Worm (Caenorhabditis elegans): ENCODE data around the gene F31A3.3.
A peak's percentile ranks its signal among the peaks of the same experiment; 100 is the strongest.

Gene F31A3.3

ce11 chrX:17504447-17504846 is 29.4 kb downstream of the F31A3.3 start (continued):
- TF ChIP-seq mep-1 (tag; optimal IDR thresholded peaks at IDR 0.05) (no peak), madf-9 (GFP tag; conservative IDR thresholded peaks at IDR 0.05) (no peak), lin-29 (GFP tag; IDR thresholded peaks at IDR 0.05) (no peak), saeg-2 (GFP tag; IDR thresholded peaks at IDR 0.05) (no peak), F44E2.7 (GFP tag; IDR thresholded peaks at IDR 0.05) (no peak), tra-1 (GFP tag; IDR thresholded peaks at IDR 0.05) (no peak), fos-1 (tag; optimal IDR thresholded peaks at IDR 0.05) (no peak), madf-5 (GFP tag; IDR thresholded peaks at IDR 0.05) (no peak), mxl-2 (GFP tag; conservative IDR thresholded peaks at IDR 0.05) (no peak), fkh-10 (GFP tag; optimal IDR thresholded peaks at IDR 0.05) (no peak), nhr-28 (tag; optimal IDR thresholded peaks at IDR 0.05) (peak; percentile 89), T26A8.4 (GFP tag; IDR thresholded peaks at IDR 0.05) (no peak), snpc-4 (tag; optimal IDR thresholded peaks at IDR 0.05) (no peak), D1046.2 (GFP tag; IDR thresholded peaks at IDR 0.05) (no peak), F26F4.8 (GFP tag; conservative IDR thresholded peaks at IDR 0.05) (no peak), mdl-1 (tag; optimal IDR thresholded peaks at IDR 0.05) (peak in 1 of 2 experiments; percentile 63), hlh-11 (tag; optimal IDR thresholded peaks at IDR 0.05) (peak; percentile 74), mdt-29 (GFP tag; IDR thresholded peaks at IDR 0.05) (no peak), daf-16 (GFP tag; optimal IDR thresholded peaks at IDR 0.05) (peak in 1 of 2 experiments; percentile 34), daf-16 (tag; optimal IDR thresholded peaks at IDR 0.05) (peak; percentile 64)

DNA sequence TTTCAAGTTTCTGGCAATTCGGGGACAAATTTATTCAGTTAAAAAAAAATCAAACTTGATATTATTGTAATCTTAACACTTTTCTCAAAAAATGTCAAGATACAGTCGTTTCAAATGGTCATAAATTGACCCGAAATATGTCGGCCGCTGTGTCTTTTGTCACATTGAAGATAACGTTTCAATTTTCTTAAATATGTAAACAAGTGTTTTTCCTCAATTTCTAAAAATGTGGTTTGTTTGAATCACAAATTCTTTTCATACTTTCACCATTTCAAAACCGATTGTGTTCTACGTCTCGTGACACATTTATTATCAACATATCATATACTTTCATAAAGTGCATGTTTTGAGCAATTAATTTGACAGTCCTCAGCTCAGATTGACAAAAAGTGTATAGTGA is 31.6 kb downstream of the F31A3.3 start:
- TF ChIP-seq T20F7.1 (GFP tag; optimal IDR thresholded peaks at IDR 0.05) (peak; percentile 5), attf-4 (tag; optimal IDR thresholded peaks at IDR 0.05) (no peak), dmd-6 (GFP tag; IDR thresholded peaks at IDR 0.05) (peak; percentile 39; the same call in 1 of the 2 replicates), daf-16 (GFP tag; optimal IDR thresholded peaks at IDR 0.05) (no peak), daf-16 (tag; optimal IDR thresholded peaks at IDR 0.05) (peak; percentile 93), nhr-28 (tag; optimal IDR thresholded peaks at IDR 0.05) (peak; percentile 46), dve-1 (tag; optimal IDR thresholded peaks at IDR 0.05; ENCODE audit: insufficient read depth) (peak; percentile 74), php-3 (GFP tag; IDR thresholded peaks at IDR 0.05) (no peak), nhr-77 (tag; optimal IDR thresholded peaks at IDR 0.05) (peak; percentile 25), nhr-11 (tag; optimal IDR thresholded peaks at IDR 0.05) (no peak), T26A8.4 (GFP tag; IDR thresholded peaks at IDR 0.05) (no peak), F10B5.3 (tag; optimal IDR thresholded peaks at IDR 0.05) (no peak), ztf-11 (tag; optimal IDR thresholded peaks at IDR 0.05) (no peak), set-16 (GFP tag; IDR thresholded peaks at IDR 0.05) (no peak), dmd-9 (GFP tag; IDR thresholded peaks at IDR 0.05) (no peak), skn-1 (tag; optimal IDR thresholded peaks at IDR 0.05) (no peak), sdz-12 (GFP tag; optimal IDR thresholded peaks at IDR 0.05) (no peak), lir-3 (tag; optimal IDR thresholded peaks at IDR 0.05) (no peak), mdl-1 (tag; optimal IDR thresholded peaks at IDR 0.05) (no peak), aly-2 (tag; optimal IDR thresholded peaks at IDR 0.05) (no peak), lin-1 (GFP tag; IDR thresholded peaks at IDR 0.05) (no peak), spr-3 (GFP tag; optimal IDR thresholded peaks at IDR 0.05) (no peak), vab-7 (GFP tag; IDR thresholded peaks at IDR 0.05) (no peak), hmg-1.1 (GFP tag; IDR thresholded peaks at IDR 0.05) (no peak), lin-15B (tag; optimal IDR thresholded peaks at IDR 0.05) (no peak), F37D6.2 (tag; optimal IDR thresholded peaks at IDR 0.05) (no peak), zip-11 (GFP tag; IDR thresholded peaks at IDR 0.05) (no peak), ceh-82 (tag; optimal IDR thresholded peaks at IDR 0.05) (no peak), daf-8 (GFP tag; IDR thresholded peaks at IDR 0.05) (no peak)
